Fruit fly (Drosophila melanogaster) whole organism, embryonic: ENCODE results near the gene CG42263.

Source experiments
- ATbp ChIP-seq: fragments of 200-800 bp; sonication (Bioruptor generic); optimal IDR thresholded peaks from 2 replicates; lab custom pipeline; 2017; ENCODE audit warnings: missing biosample characterization, mild to moderate bottlenecking, missing genetic modification characterization, missing genetic modification reagents
- Awh ChIP-seq: fragments of 200-800 bp; sonication (Bioruptor generic); IDR thresholded peaks from 2 replicates; pipeline ENCODE4, ENCODE4 v1.3.6; 2022; ENCODE audit warnings: missing biosample characterization, missing genetic modification characterization
- Blimp-1 ChIP-seq: fragments of 200-800 bp; sonication (Bioruptor generic); optimal IDR thresholded peaks from 3 replicates; lab custom pipeline; 2018; ENCODE audit warnings: missing biosample characterization, missing genetic modification characterization, mild to moderate bottlenecking, moderate library complexity, missing genetic modification reagents
- Bteb2 ChIP-seq: fragments of 200-800 bp; sonication (Bioruptor generic); optimal IDR thresholded peaks from 2 replicates; lab custom pipeline; 2016; ENCODE audit warnings: missing biosample characterization, missing genetic modification characterization
- CG11247 ChIP-seq: fragments of 200-800 bp; sonication (Bioruptor generic); IDR thresholded peaks from 2 replicates; pipeline ENCODE4 v1.3.6; 2022; ENCODE audit warnings: missing biosample characterization, missing genetic modification characterization
- CG12104 ChIP-seq: fragments of 200-800 bp; sonication (Bioruptor generic); optimal IDR thresholded peaks from 3 replicates; lab custom pipeline; 2016; ENCODE audit warnings: missing biosample characterization, missing genetic modification characterization
- CG12219 ChIP-seq: fragments of 200-800 bp; sonication (Bioruptor generic); optimal IDR thresholded peaks from 3 replicates; lab custom pipeline; 2018; ENCODE audit warnings: missing biosample characterization, mild to moderate bottlenecking, missing genetic modification characterization
- CG12744 ChIP-seq: fragments of 200-800 bp; sonication (Bioruptor generic); optimal IDR thresholded peaks from 2 replicates; lab custom pipeline; 2016; ENCODE audit warnings: missing biosample characterization, missing genetic modification characterization
- CG16863 ChIP-seq: fragments of 200-800 bp; sonication (Bioruptor generic); optimal IDR thresholded peaks from 3 replicates; lab custom pipeline; 2016; ENCODE audit warnings: missing biosample characterization, missing genetic modification characterization
- CG17361 ChIP-seq: fragments of 200-800 bp; sonication (Bioruptor generic); IDR thresholded peaks from 3 replicates; pipeline ENCODE4 v1.3.6; 2022; ENCODE audit warnings: missing biosample characterization, missing genetic modification characterization
- CG17385 ChIP-seq: fragments of 200-800 bp; sonication (Bioruptor generic); optimal IDR thresholded peaks from 3 replicates; lab custom pipeline; 2018; ENCODE audit warnings: missing biosample characterization, mild to moderate bottlenecking, missing genetic modification characterization
- CG17802 ChIP-seq: fragments of 200-800 bp; sonication (Bioruptor generic); optimal IDR thresholded peaks from 2 replicates; lab custom pipeline; 2018; ENCODE audit warnings: missing biosample characterization, mild to moderate bottlenecking, missing genetic modification characterization, moderate library complexity
- CG18011 ChIP-seq: fragments of 200-800 bp; sonication (Bioruptor generic); optimal IDR thresholded peaks from 2 replicates; lab custom pipeline; 2017; ENCODE audit warnings: missing biosample characterization, missing genetic modification characterization, mild to moderate bottlenecking, moderate library complexity, missing genotype
- CG2875 ChIP-seq: fragments of 200-800 bp; sonication (Bioruptor generic); optimal IDR thresholded peaks from 2 replicates; lab custom pipeline; 2017; ENCODE audit warnings: missing biosample characterization, mild to moderate bottlenecking, missing genetic modification characterization, missing genetic modification reagents
- CG3847 ChIP-seq: fragments of 200-800 bp; sonication (Bioruptor generic); IDR thresholded peaks from 2 replicates; pipeline ENCODE4 v1.3.6; 2022; ENCODE audit warnings: missing biosample characterization, missing genetic modification characterization
- CG6689 ChIP-seq: fragments of 200-800 bp; sonication (Bioruptor generic); IDR thresholded peaks from 2 replicates; pipeline ENCODE4 v1.3.6; 2022; ENCODE audit warnings: missing biosample characterization, missing genetic modification characterization
- CG7987 ChIP-seq: fragments of 200-800 bp; sonication (Bioruptor generic); optimal IDR thresholded peaks from 2 replicates; lab custom pipeline; 2018; ENCODE audit warnings: missing biosample characterization, mild to moderate bottlenecking, missing genetic modification characterization, moderate library complexity
- CG9727 ChIP-seq: fragments of 200-800 bp; sonication (Bioruptor generic); optimal IDR thresholded peaks from 3 replicates; lab custom pipeline; 2017; ENCODE audit warnings: missing biosample characterization, mild to moderate bottlenecking, missing genetic modification characterization
- CTCF ChIP-seq: fragments of 200-800 bp; sonication (Bioruptor generic); optimal IDR thresholded peaks from 2 replicates; lab custom pipeline; 2017; ENCODE audit warnings: missing biosample characterization, mild to moderate bottlenecking, missing genetic modification characterization, moderate library complexity
- Dbx ChIP-seq: fragments of 200-800 bp; sonication (Bioruptor generic); IDR thresholded peaks from 3 replicates; pipeline ENCODE4 v1.3.6; 2022; ENCODE audit warnings: missing biosample characterization, missing genetic modification characterization
- Dip2 ChIP-seq: fragments of 200-800 bp; sonication (Bioruptor generic); IDR thresholded peaks from 2 replicates; pipeline ENCODE4 v1.3.6; 2022; ENCODE audit warnings: missing biosample characterization, missing genetic modification characterization
- Elba2 ChIP-seq: fragments of 200-800 bp; sonication (Bioruptor generic); optimal IDR thresholded peaks from 3 replicates; lab custom pipeline; 2016; ENCODE audit warnings: missing biosample characterization, missing genetic modification characterization
- Ets65A ChIP-seq: fragments of 200-800 bp; sonication (Bioruptor generic); peaks from one replicate; lab custom pipeline; 2016; ENCODE audit warnings: missing biosample characterization, missing genetic modification characterization
- H2.0 ChIP-seq: fragments of 200-800 bp; sonication (Bioruptor generic); IDR thresholded peaks from 2 replicates; pipeline ENCODE4 v1.3.6; 2022; ENCODE audit warnings: missing biosample characterization, missing genetic modification characterization
- Hand ChIP-seq: fragments of 200-800 bp; sonication (Bioruptor generic); optimal IDR thresholded peaks from 2 replicates; lab custom pipeline; 2017; ENCODE audit warnings: mild to moderate bottlenecking, missing biosample characterization, missing genetic modification reagents, missing genetic modification characterization
- Med ChIP-seq: fragments of 200-800 bp; sonication (Bioruptor generic); peaks from one replicate; lab custom pipeline; 2016; ENCODE audit warnings: missing biosample characterization, missing genetic modification characterization, mild to moderate bottlenecking, inconsistent platforms, moderate library complexity
- Myb ChIP-seq: fragments of 200-800 bp; sonication (Bioruptor generic); optimal IDR thresholded peaks from 2 replicates; lab custom pipeline; 2016; ENCODE audit warnings: missing biosample characterization, missing genetic modification characterization
- Opbp ChIP-seq: fragments of 200-800 bp; sonication (Bioruptor generic); IDR thresholded peaks from 3 replicates; pipeline ENCODE4 v1.3.6; 2022; ENCODE audit warnings: missing biosample characterization, missing genetic modification characterization; ENCODE audit not compliant: partially characterized antibody
- Optix ChIP-seq: fragments of 200-800 bp; sonication (Bioruptor generic); IDR thresholded peaks from 3 replicates; pipeline ENCODE4 v1.3.6; 2022; ENCODE audit warnings: missing biosample characterization, missing genetic modification characterization
- Sin3A ChIP-seq: fragments of >200 bp; optimal IDR thresholded peaks from 2 replicates; lab custom pipeline; 2018
- Ssrp ChIP-seq: fragments of 200-800 bp; sonication (Bioruptor generic); optimal IDR thresholded peaks from 2 replicates; lab custom pipeline; 2018; ENCODE audit warnings: missing biosample characterization, mild to moderate bottlenecking, missing genetic modification characterization, moderate library complexity
- ase ChIP-seq: fragments of 200-800 bp; sonication (Bioruptor generic); IDR thresholded peaks from 3 replicates; pipeline ENCODE4 v1.3.6; 2022; ENCODE audit warnings: missing biosample characterization, missing genetic modification characterization
- bbx ChIP-seq: fragments of 200-800 bp; sonication (Bioruptor generic); IDR thresholded peaks from 2 replicates; pipeline ENCODE4 v1.3.6; 2022; ENCODE audit warnings: missing biosample characterization, missing genetic modification characterization; ENCODE audit not compliant: partially characterized antibody
- cad ChIP-seq: fragments of >200 bp; optimal IDR thresholded peaks from 2 replicates; lab custom pipeline; 2017; ENCODE audit warnings: missing biosample characterization, missing genetic modification characterization
- dan ChIP-seq: fragments of 200-800 bp; sonication (Bioruptor generic); IDR thresholded peaks from 2 replicates; pipeline ENCODE4 v1.3.6; 2022; ENCODE audit warnings: missing biosample characterization, missing genetic modification characterization
- ems ChIP-seq: fragments of 200-800 bp; sonication (Bioruptor generic); optimal IDR thresholded peaks from 3 replicates; lab custom pipeline; 2016; ENCODE audit warnings: missing biosample characterization, missing genetic modification characterization
- fd64A ChIP-seq: fragments of 200-800 bp; sonication (Bioruptor generic); optimal IDR thresholded peaks from 3 replicates; lab custom pipeline; 2018; ENCODE audit warnings: missing biosample characterization, mild to moderate bottlenecking, missing genetic modification characterization
- gcm ChIP-seq: fragments of 200-800 bp; sonication (Bioruptor generic); optimal IDR thresholded peaks from 2 replicates; lab custom pipeline; 2019; ENCODE audit warnings: missing biosample characterization, mild to moderate bottlenecking, missing genetic modification characterization, moderate library complexity
- gem ChIP-seq: fragments of 200-800 bp; sonication (Bioruptor generic); optimal IDR thresholded peaks from 2 replicates; lab custom pipeline; 2019; ENCODE audit warnings: missing biosample characterization, mild to moderate bottlenecking, missing genetic modification characterization, moderate library complexity
- gsb-n ChIP-seq: fragments of 200-800 bp; sonication (Bioruptor generic); optimal IDR thresholded peaks from 3 replicates; lab custom pipeline; 2018; ENCODE audit warnings: missing biosample characterization, mild to moderate bottlenecking, missing genetic modification characterization
- h ChIP-seq: fragments of >200 bp; optimal IDR thresholded peaks from 2 replicates; lab custom pipeline; 2017
- ham ChIP-seq: fragments of 200-800 bp; sonication (Bioruptor generic); IDR thresholded peaks from 2 replicates; pipeline ENCODE4 v1.3.6; 2022; ENCODE audit warnings: missing biosample characterization, missing genetic modification characterization
- odd ChIP-seq: fragments of 200-800 bp; sonication (Bioruptor generic); optimal IDR thresholded peaks from 2 replicates; lab custom pipeline; 2017; ENCODE audit warnings: missing biosample characterization, mild to moderate bottlenecking, missing genetic modification characterization
- otp ChIP-seq: fragments of 200-800 bp; sonication (Bioruptor generic); IDR thresholded peaks from 3 replicates; pipeline ENCODE4, ENCODE4 v1.3.6; 2022; ENCODE audit warnings: missing biosample characterization, missing genetic modification characterization
- pum ChIP-seq: fragments of 200-800 bp; sonication (Bioruptor generic); optimal IDR thresholded peaks from 2 replicates; lab custom pipeline; 2016; ENCODE audit warnings: missing biosample characterization, missing genetic modification characterization
- row ChIP-seq: fragments of 200-800 bp; sonication (Bioruptor generic); IDR thresholded peaks from 3 replicates; pipeline ENCODE4 v1.3.6; 2022; ENCODE audit warnings: missing biosample characterization, missing genetic modification characterization
- slou ChIP-seq: fragments of 200-800 bp; sonication (Bioruptor generic); optimal IDR thresholded peaks from 3 replicates; lab custom pipeline; 2016; ENCODE audit warnings: missing biosample characterization, missing genetic modification characterization
- so ChIP-seq: fragments of 200-800 bp; sonication (Bioruptor generic); IDR thresholded peaks from 3 replicates; pipeline ENCODE4 v1.3.6; 2022; ENCODE audit warnings: missing biosample characterization, missing genetic modification characterization
- stc ChIP-seq: fragments of 200-800 bp; sonication (Bioruptor generic); IDR thresholded peaks from 2 replicates; pipeline ENCODE4 v1.3.6; 2022; ENCODE audit warnings: missing biosample characterization, missing genetic modification characterization
- unpg ChIP-seq: fragments of 200-800 bp; sonication (Bioruptor generic); optimal IDR thresholded peaks from 3 replicates; lab custom pipeline; 2018; ENCODE audit warnings: missing biosample characterization, mild to moderate bottlenecking, missing genetic modification characterization, moderate library complexity
- vfl ChIP-seq: fragments of 200-800 bp; sonication (Bioruptor generic); optimal IDR thresholded peaks from 2 replicates; lab custom pipeline; 2016; ENCODE audit warnings: missing biosample characterization, missing genetic modification characterization
- zfh2 ChIP-seq: fragments of 200-800 bp; sonication (Bioruptor generic); optimal IDR thresholded peaks from 2 replicates; lab custom pipeline; 2016; ENCODE audit warnings: missing biosample characterization, missing genetic modification characterization

The CG42263 gene

dm6 chr3L:19928435-19929011 lies 27.1 kb downstream of the CG42263 start, which contains the start of the genes CG8004 and RhoGDI (continued):
- TF ChIP-seq slou (GFP tag; lab: Kevin White, UChicago): no peak
- no peak for TF ChIP-seq ham (GFP tag; lab: Robert Waterston, UW)
- peak; percentile 81 for TF ChIP-seq gem
- peak; percentile 79 for TF ChIP-seq CG17802 (tag; lab: Kevin White, UChicago)
- 0 out of 2 replicates have a peak, but pooled peaks have one; percentile 40 for TF ChIP-seq Awh (GFP tag; lab: Robert Waterston, UW)
- peak; percentile 72 for TF ChIP-seq Sin3A (lab: Kevin White, UChicago)
- TF ChIP-seq CG17361 (GFP tag; lab: Robert Waterston, UW): peak; percentile 63; the same call in 1 of the 3 replicates
- no peak for TF ChIP-seq Dip2 (GFP tag; lab: Robert Waterston, UW)
- peak; percentile 60 for TF ChIP-seq Blimp-1 (GFP tag; lab: Kevin White, UChicago)
- peak; percentile 96 for TF ChIP-seq Med (GFP tag; lab: Kevin White, UChicago)
- no peak for TF ChIP-seq bbx
- no peak for TF ChIP-seq CG12219 (GFP tag; lab: Kevin White, UChicago)
- peak; percentile 36 for TF ChIP-seq CG18011 (GFP tag; lab: Kevin White, UChicago)
- TF ChIP-seq Opbp (GFP tag; lab: Robert Waterston, UW): no peak
- no peak for TF ChIP-seq ATbp (GFP tag; lab: Kevin White, UChicago)
- TF ChIP-seq Dbx (GFP tag; lab: Robert Waterston, UW): peak; percentile 51; the same call in 2 of the 3 replicates
- peak; percentile 52; the same call in 1 of the 2 replicates for TF ChIP-seq H2.0
- no peak for TF ChIP-seq so (GFP tag; lab: Robert Waterston, UW)
- peak; percentile 1 for TF ChIP-seq gcm (GFP tag; lab: Kevin White, UChicago)
- peak; percentile 66 for TF ChIP-seq CG16863 (GFP tag; lab: Kevin White, UChicago)
- TF ChIP-seq CTCF: peak; percentile 4
- TF ChIP-seq unpg: peak; percentile 68
- peak; percentile 75 for TF ChIP-seq ems (GFP tag; lab: Kevin White, UChicago)
- peak; percentile 80 for TF ChIP-seq CG3847 (GFP tag; lab: Robert Waterston, UW)
- TF ChIP-seq CG17385: peak; percentile 45
- TF ChIP-seq row (GFP tag; lab: Robert Waterston, UW): peak; percentile 81
- no peak for TF ChIP-seq gsb-n
- peak; percentile 56 for TF ChIP-seq Bteb2 (GFP tag; lab: Kevin White, UChicago)
- no peak for TF ChIP-seq otp
- peak; percentile 59 for TF ChIP-seq Ssrp (tag; lab: Kevin White, UChicago)
- TF ChIP-seq CG12104 (GFP tag; lab: Kevin White, UChicago): peak; percentile 21
- TF ChIP-seq CG7987 (GFP tag; lab: Kevin White, UChicago): no peak
- TF ChIP-seq vfl (GFP tag; lab: Kevin White, UChicago): peak; percentile 63
- TF ChIP-seq Optix (GFP tag; lab: Robert Waterston, UW): no peak
- TF ChIP-seq odd (GFP tag; lab: Kevin White, UChicago): no peak
- TF ChIP-seq CG9727 (GFP tag; lab: Kevin White, UChicago): peak; percentile 55
- no peak for TF ChIP-seq cad (GFP tag; lab: Kevin White, UChicago)
- TF ChIP-seq CG2875 (GFP tag; lab: Kevin White, UChicago): no peak
- peak; percentile 56; the same call in 1 of the 2 replicates for TF ChIP-seq CG6689
- TF ChIP-seq Hand (GFP tag; lab: Kevin White, UChicago): no peak
- peak; percentile 94 for TF ChIP-seq Elba2 (GFP tag; lab: Kevin White, UChicago)
- peak; percentile 67 for TF ChIP-seq zfh2 (GFP tag; lab: Kevin White, UChicago)
- peak; percentile 61 for TF ChIP-seq pum (GFP tag; lab: Kevin White, UChicago)
- TF ChIP-seq Myb (GFP tag; lab: Kevin White, UChicago): peak; percentile 32
- peak; percentile 54 for TF ChIP-seq CG12744 (GFP tag; lab: Kevin White, UChicago)
- TF ChIP-seq CG11247 (GFP tag; lab: Robert Waterston, UW): peak; percentile 38; the same call in 1 of the 2 replicates
- TF ChIP-seq Ets65A (GFP tag; lab: Kevin White, UChicago): peak; percentile 91
- TF ChIP-seq ase (GFP tag; lab: Robert Waterston, UW): no peak
- TF ChIP-seq h (lab: Kevin White, UChicago): no peak
- no peak for TF ChIP-seq fd64A (GFP tag; lab: Kevin White, UChicago)
- 0 out of 2 replicates have a peak, but pooled peaks have one; percentile 19 for TF ChIP-seq stc (GFP tag; lab: Robert Waterston, UW)
- no peak for TF ChIP-seq dan (GFP tag; lab: Robert Waterston, UW)
